Worm (Caenorhabditis elegans) whole organism, L1 larva: ENCODE measurements around the gene fis-1.
"Not testable (repeated sequence)": the region's sequence is repeated elsewhere in the genome, so short reads cannot be mapped to it uniquely, and the experiment has no call there.

Experiments used
- C04F5.9 ChIP-seq: sonication (generic microtip); optimal IDR thresholded peaks from 2 replicates; lab custom pipeline; 2016; ENCODE audit warnings: missing genetic modification characterization, missing compliant biosample characterization
- C34B4.2 ChIP-seq: sonication (generic microtip); optimal IDR thresholded peaks from 2 replicates; lab custom pipeline; 2017; ENCODE audit warnings: mild to moderate bottlenecking, missing genetic modification characterization, missing compliant biosample characterization
- blmp-1 ChIP-seq: fragments of 150-350 bp; optimal IDR thresholded peaks from 2 replicates; lab custom pipeline; 2014; ENCODE audit warnings: missing biosample characterization, missing genetic modification characterization
- ceh-8 ChIP-seq: fragments of 200-800 bp; sonication (Bioruptor generic); optimal IDR thresholded peaks from 2 replicates; lab custom pipeline; 2018; ENCODE audit warnings: mild to moderate bottlenecking, missing genetic modification characterization, moderate library complexity, missing compliant biosample characterization
- ceh-82 ChIP-seq, 3 experiments: fragments of 150-350 bp in 1 of 3; sonication (generic microtip) in 2 of 3; optimal IDR thresholded peaks; 2 replicates each; lab custom pipeline; 2014 to 2017; ENCODE audit warnings: missing biosample characterization in 3 of 3, missing genetic modification characterization in 3 of 3
- ceh-90 ChIP-seq: sonication (generic microtip); optimal IDR thresholded peaks from 2 replicates; lab custom pipeline; 2016; ENCODE audit warnings: missing genetic modification characterization, missing compliant biosample characterization
- dpl-1 ChIP-seq, 3 experiments: fragments of 150-350 bp in 2 of 3; sonication (generic microtip) in 1 of 3; optimal IDR thresholded peaks; 2 replicates each; lab custom pipeline; 2014 to 2017; ENCODE audit warnings: missing biosample characterization in 3 of 3, missing genetic modification characterization in 3 of 3, missing genetic modification reagents in 3 of 3
- efl-1 ChIP-seq, 4 experiments: fragments of 150-350 bp; optimal IDR thresholded peaks in 3 of 4; peaks in 1 of 4; 1 replicate in 1 of 4; 2 replicates in 3 of 4; lab custom pipeline; 2014; ENCODE audit warnings: missing biosample characterization in 2 of 4, missing genetic modification characterization in 2 of 4, missing genetic modification reagents in 2 of 4
- efl-3 ChIP-seq: fragments of 200-800 bp; sonication (Bioruptor generic); optimal IDR thresholded peaks from 2 replicates; lab custom pipeline; 2018; ENCODE audit warnings: mild to moderate bottlenecking, missing genetic modification characterization, missing compliant biosample characterization
- egl-13 ChIP-seq: sonication (generic microtip); optimal IDR thresholded peaks from 2 replicates; lab custom pipeline; 2016; ENCODE audit warnings: missing genotype, missing genetic modification reagents, missing genetic modification characterization, missing compliant biosample characterization
- egl-27 ChIP-seq, 2 experiments: fragments of 150-350 bp in 1 of 2; sonication (generic microtip); optimal IDR thresholded peaks; 3 replicates each; lab custom pipeline; 2017 to 2018; ENCODE audit warnings: missing biosample characterization in 2 of 2, missing genetic modification characterization in 2 of 2, missing genetic modification reagents in 2 of 2
- elt-2 ChIP-seq: sonication (generic microtip); optimal IDR thresholded peaks from 2 replicates; lab custom pipeline; 2016; ENCODE audit warnings: missing genetic modification characterization, mild to moderate bottlenecking, inconsistent platforms, missing compliant biosample characterization, missing genetic modification reagents
- elt-3 ChIP-seq, 6 experiments: fragments of 150-350 bp in 1 of 6; sonication (generic microtip); optimal IDR thresholded peaks; 2 replicates each; lab custom pipeline; 2017 to 2018; ENCODE audit warnings: missing biosample characterization in 6 of 6, missing genetic modification characterization in 6 of 6, inconsistent platforms in 1 of 6
- ets-5 ChIP-seq: fragments of 200-800 bp; sonication (Bioruptor generic); IDR thresholded peaks from 2 replicates; pipeline ENCODE4 v1.3.6; 2022; ENCODE audit warnings: missing genetic modification characterization, missing compliant biosample characterization
- fkh-10 ChIP-seq: sonication (generic microtip); optimal IDR thresholded peaks from 2 replicates; lab custom pipeline; 2017; ENCODE audit warnings: missing biosample characterization, missing genetic modification reagents, missing genetic modification characterization
- fkh-4 ChIP-seq: sonication (generic microtip); optimal IDR thresholded peaks from 2 replicates; lab custom pipeline; 2016; ENCODE audit warnings: missing compliant biosample characterization, missing genetic modification characterization, borderline replicate concordance
- fkh-8 ChIP-seq: sonication (generic microtip); optimal IDR thresholded peaks from 2 replicates; lab custom pipeline; 2016; ENCODE audit warnings: mild to moderate bottlenecking, missing genetic modification characterization, missing compliant biosample characterization
- hlh-17 ChIP-seq: fragments of 200-800 bp; sonication (Bioruptor generic); optimal IDR thresholded peaks from 2 replicates; lab custom pipeline; 2018; ENCODE audit warnings: missing genetic modification characterization, mild to moderate bottlenecking, missing compliant biosample characterization, moderate library complexity, borderline replicate concordance
- isw-1 ChIP-seq: fragments of 200-800 bp; sonication (Bioruptor generic); IDR thresholded peaks from 2 replicates; pipeline ENCODE4 v1.3.6; 2022; ENCODE audit warnings: missing genetic modification characterization, missing compliant biosample characterization
- lin-13 ChIP-seq: fragments of 150-350 bp; optimal IDR thresholded peaks from 2 replicates; lab custom pipeline; 2014; ENCODE audit warnings: missing biosample characterization, missing genetic modification reagents, missing genetic modification characterization
- lin-14 ChIP-seq: fragments of 200-800 bp; sonication (Bioruptor generic); optimal IDR thresholded peaks from 2 replicates; lab custom pipeline; 2018; ENCODE audit warnings: mild to moderate bottlenecking, missing genetic modification characterization, moderate library complexity, missing compliant biosample characterization
- lin-15B ChIP-seq: fragments of 150-350 bp; sonication (generic microtip); optimal IDR thresholded peaks from 3 replicates; lab custom pipeline; 2014; ENCODE audit warnings: missing biosample characterization, missing genetic modification characterization
- lin-35 ChIP-seq, 2 experiments: fragments of 150-350 bp; optimal IDR thresholded peaks; 2 replicates each; lab custom pipeline; 2014; ENCODE audit warnings: missing biosample characterization in 2 of 2, missing genetic modification characterization in 2 of 2, missing genetic modification reagents in 2 of 2
- lin-39 ChIP-seq: fragments of 150-350 bp; optimal IDR thresholded peaks from 2 replicates; lab custom pipeline; 2014; ENCODE audit warnings: missing biosample characterization, missing genetic modification reagents, missing genetic modification characterization
- mdl-1 ChIP-seq, 2 experiments: fragments of 150-350 bp; optimal IDR thresholded peaks; 2 replicates each; lab custom pipeline; 2014 to 2017; ENCODE audit warnings: missing biosample characterization in 2 of 2, missing genetic modification characterization in 2 of 2, inconsistent platforms in 1 of 2
- nhr-12 ChIP-seq: sonication (generic microtip); optimal IDR thresholded peaks from 2 replicates; lab custom pipeline; 2017; ENCODE audit warnings: missing biosample characterization, missing genetic modification characterization
- nhr-237 ChIP-seq: fragments of 150-350 bp; optimal IDR thresholded peaks from 2 replicates; lab custom pipeline; 2014; ENCODE audit warnings: missing biosample characterization, missing genetic modification characterization
- nhr-71 ChIP-seq: sonication (generic microtip); optimal IDR thresholded peaks from 2 replicates; lab custom pipeline; 2016; ENCODE audit warnings: mild to moderate bottlenecking, missing genetic modification characterization, moderate library complexity, missing compliant biosample characterization
- nhr-76 ChIP-seq: sonication (generic microtip); optimal IDR thresholded peaks from 2 replicates; lab custom pipeline; 2017; ENCODE audit warnings: missing biosample characterization, missing genetic modification characterization
- nhr-77 ChIP-seq: fragments of 150-350 bp; optimal IDR thresholded peaks from 2 replicates; lab custom pipeline; 2014; ENCODE audit warnings: missing biosample characterization, missing genetic modification characterization
- nhr-84 ChIP-seq: sonication (generic microtip); optimal IDR thresholded peaks from 2 replicates; lab custom pipeline; 2017; ENCODE audit warnings: missing biosample characterization, missing genetic modification characterization
- nhr-85 ChIP-seq: sonication (generic microtip); peaks from one replicate; lab custom pipeline; 2016; ENCODE audit warnings: missing genetic modification characterization, inconsistent platforms, missing compliant biosample characterization
- nhr-90 ChIP-seq: sonication (generic microtip); optimal IDR thresholded peaks from 2 replicates; lab custom pipeline; 2016; ENCODE audit warnings: mild to moderate bottlenecking, missing genetic modification characterization, missing compliant biosample characterization; ENCODE audit not compliant: poor library complexity
- skn-1 ChIP-seq: fragments of 150-350 bp; optimal IDR thresholded peaks from 2 replicates; lab custom pipeline; 2014; ENCODE audit warnings: missing biosample characterization, missing genetic modification characterization
- snu-23 ChIP-seq: sonication (generic microtip); optimal IDR thresholded peaks from 2 replicates; lab custom pipeline; 2016; ENCODE audit warnings: missing genetic modification characterization, missing compliant biosample characterization
- sox-4 ChIP-seq: sonication (generic microtip); optimal IDR thresholded peaks from 2 replicates; lab custom pipeline; 2016; ENCODE audit warnings: missing genetic modification characterization, missing compliant biosample characterization
- sptf-1 ChIP-seq: fragments of 150-350 bp; optimal IDR thresholded peaks from 2 replicates; lab custom pipeline; 2014; ENCODE audit warnings: missing biosample characterization, missing genetic modification characterization
- sup-37 ChIP-seq: fragments of 200-800 bp; sonication (Bioruptor generic); optimal IDR thresholded peaks from 2 replicates; lab custom pipeline; 2018; ENCODE audit warnings: mild to moderate bottlenecking, missing genetic modification characterization, missing compliant biosample characterization
- swsn-7 ChIP-seq: sonication (generic microtip); optimal IDR thresholded peaks from 2 replicates; lab custom pipeline; 2016; ENCODE audit warnings: missing genetic modification characterization, missing compliant biosample characterization
- tbx-2 ChIP-seq: sonication (generic microtip); optimal IDR thresholded peaks from 2 replicates; lab custom pipeline; 2016; ENCODE audit warnings: missing genetic modification characterization, missing compliant biosample characterization
- tlp-1 ChIP-seq: fragments of 150-350 bp; optimal IDR thresholded peaks from 2 replicates; lab custom pipeline; 2014; ENCODE audit warnings: missing biosample characterization, missing genetic modification characterization
- unc-130 ChIP-seq: fragments of 150-350 bp; optimal IDR thresholded peaks from 2 replicates; lab custom pipeline; 2017; ENCODE audit warnings: missing biosample characterization, missing genetic modification characterization, inconsistent platforms
- unc-98 ChIP-seq: fragments of 200-800 bp; sonication (Bioruptor generic); IDR thresholded peaks from 2 replicates; pipeline ENCODE4 v1.3.6; 2022; ENCODE audit warnings: missing genetic modification characterization, missing compliant biosample characterization
- zip-4 ChIP-seq: fragments of 200-800 bp; sonication (Bioruptor generic); optimal IDR thresholded peaks from 2 replicates; lab custom pipeline; 2018; ENCODE audit warnings: mild to moderate bottlenecking, missing genetic modification characterization, moderate library complexity, missing compliant biosample characterization
- ztf-11 ChIP-seq, 2 experiments: sonication (generic microtip); optimal IDR thresholded peaks; 2 replicates each; lab custom pipeline; 2016 to 2017; ENCODE audit warnings: missing genetic modification characterization in 2 of 2, missing biosample characterization in 1 of 2, missing compliant biosample characterization in 1 of 2

The fis-1 gene

DNA sequence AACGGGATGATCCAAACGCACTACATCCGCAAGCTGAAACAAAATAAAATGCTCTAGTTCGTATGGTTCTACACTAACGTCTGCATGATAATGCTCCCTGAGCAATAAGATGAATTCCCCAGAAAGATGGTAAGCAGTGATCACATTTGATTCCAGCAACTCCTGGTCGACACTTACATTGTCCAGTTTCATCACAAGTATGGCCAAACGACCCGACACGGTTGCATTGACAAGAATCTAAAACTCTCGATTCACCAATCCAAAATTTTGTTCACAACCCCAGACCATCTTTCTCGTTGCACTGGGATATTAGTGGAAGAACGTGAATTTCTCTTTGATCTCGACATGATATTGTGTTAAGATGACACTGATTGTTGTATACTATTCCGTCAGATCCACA lies 15.1 kb downstream of the fis-1 start:
- no peak for TF ChIP-seq fkh-10
- TF ChIP-seq egl-27 (tag; optimal IDR thresholded peaks at IDR 0.05; lab: Kevin White, UChicago): no peak
- no peak for TF ChIP-seq efl-3 (GFP tag; lab: Kevin White, UChicago)
- TF ChIP-seq ceh-8 (GFP tag; lab: Kevin White, UChicago): no peak
- no peak for TF ChIP-seq nhr-90
- TF ChIP-seq lin-15B (tag; lab: Kevin White, UChicago): no peak
- no peak for TF ChIP-seq ceh-90
- no peak for TF ChIP-seq nhr-12
- TF ChIP-seq nhr-76 (tag; lab: Kevin White, UChicago): no peak
- no peak for TF ChIP-seq lin-13
- TF ChIP-seq nhr-77: no peak
- TF ChIP-seq zip-4 (GFP tag; lab: Kevin White, UChicago): no peak
- no peak for TF ChIP-seq ztf-11 (tag; optimal IDR thresholded peaks at IDR 0.05; lab: Kevin White, UChicago)
- no peak for TF ChIP-seq efl-1 (optimal IDR thresholded peaks at IDR 0.05; lab: Kevin White, UChicago)
- TF ChIP-seq efl-1 (GFP tag; optimal IDR thresholded peaks at IDR 0.05 in 1 of 2; lab: Kevin White, UChicago): no peak
- TF ChIP-seq dpl-1 (GFP tag; optimal IDR thresholded peaks at IDR 0.05; lab: Kevin White, UChicago): no peak
- TF ChIP-seq nhr-85 (tag; lab: Kevin White, UChicago): no peak
- TF ChIP-seq nhr-237 (tag; lab: Kevin White, UChicago): no peak

DNA sequence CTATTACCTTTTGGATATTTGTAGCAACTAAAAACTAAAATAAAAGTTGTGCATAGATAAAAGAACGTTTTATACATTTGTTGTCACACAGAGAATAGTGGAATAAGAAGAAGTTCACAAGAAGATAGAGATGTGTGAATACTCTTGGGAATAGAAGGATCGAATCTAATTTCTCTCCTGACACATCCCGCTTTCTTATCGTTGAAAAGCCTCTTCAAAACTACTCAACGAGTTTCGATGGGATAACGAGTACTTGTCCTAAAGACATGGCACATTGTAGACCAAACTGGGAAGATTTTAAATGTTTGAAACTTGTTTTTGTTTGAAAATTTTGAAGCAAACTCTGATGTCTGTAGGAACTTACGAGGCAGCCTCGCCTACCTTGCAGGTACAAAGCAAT lies 17.5 kb downstream of the fis-1 start:
- no peak for TF ChIP-seq mdl-1 (tag; optimal IDR thresholded peaks at IDR 0.05; lab: Kevin White, UChicago)
- TF ChIP-seq sox-4 (tag; lab: Kevin White, UChicago): no peak
- TF ChIP-seq lin-14 (GFP tag; lab: Kevin White, UChicago): peak; percentile 47
- no peak for TF ChIP-seq hlh-17 (GFP tag; lab: Kevin White, UChicago)
- TF ChIP-seq unc-98 (GFP tag; lab: Robert Waterston, UW): no peak
- TF ChIP-seq lin-15B (tag; lab: Kevin White, UChicago): no peak
- TF ChIP-seq sptf-1 (tag; lab: Kevin White, UChicago): no peak
- no peak for TF ChIP-seq nhr-84
- no peak for TF ChIP-seq egl-13
- TF ChIP-seq fkh-10: peak; percentile 32
- TF ChIP-seq tlp-1 (tag; lab: Kevin White, UChicago): no peak

DNA sequence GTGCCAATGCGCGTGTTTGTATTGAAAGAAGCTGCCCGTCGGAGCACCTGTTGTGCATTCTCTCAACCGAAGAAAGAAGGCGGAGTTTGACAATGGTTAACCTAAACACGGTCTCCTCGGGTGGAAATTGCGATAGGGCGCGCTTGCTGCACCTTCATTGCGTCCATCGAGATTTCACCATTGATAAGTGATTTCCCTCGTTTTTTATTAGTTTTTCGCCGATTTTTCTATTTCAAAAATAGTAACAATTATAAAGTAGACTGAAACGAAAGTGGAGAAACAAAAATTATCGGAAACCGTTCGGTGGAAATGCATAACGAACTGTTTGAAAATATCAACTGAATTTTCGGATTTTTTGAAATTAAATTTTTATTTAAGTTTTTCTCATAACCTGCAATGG lies 20.1 kb downstream of the fis-1 start, which contains the start of gene agr-1:
TSS of gene agr-1 (minus strand) at position 101 of the 400 bp plus-strand sequence.
- not testable (repeated sequence) for TF ChIP-seq nhr-71; fkh-8; tbx-2 (tag; lab: Kevin White, UChicago)
- TF ChIP-seq, all 84 proteins: peak for 0; not testable (repeated sequence) for 84

DNA sequence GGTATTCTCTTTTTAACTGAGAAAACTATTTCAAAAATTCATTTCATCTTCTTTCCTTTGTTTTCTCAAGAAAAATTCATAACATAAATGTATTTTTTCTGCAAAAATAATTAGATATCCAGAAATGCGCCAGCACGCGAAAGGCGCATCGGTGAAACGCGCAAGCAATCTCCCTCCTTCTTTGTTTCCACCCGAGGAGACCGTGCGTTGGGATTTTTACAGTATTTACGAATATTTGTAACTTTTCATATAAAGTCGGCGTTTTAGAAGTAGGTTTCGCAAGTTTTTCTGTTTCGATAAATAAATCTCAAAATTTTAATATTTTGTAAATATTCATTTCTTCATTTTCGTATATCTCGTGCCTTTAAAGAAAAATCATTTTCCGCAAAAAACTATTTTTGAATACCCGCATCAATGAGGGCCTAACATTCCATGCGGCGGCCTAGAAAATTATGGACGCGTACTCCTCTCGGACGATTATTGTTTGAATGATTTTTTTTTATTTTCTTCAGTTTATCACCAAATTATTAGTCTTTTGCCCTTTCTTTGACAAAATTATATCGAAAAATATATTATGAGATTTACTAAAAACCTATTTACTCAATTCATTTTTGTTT lies 21.6 kb downstream of the fis-1 start, which contains the start of gene ssup-72:
TSS of gene ssup-72 (plus strand) at position 181 of the 617 bp plus-strand sequence.
- peak; percentile 86 for TF ChIP-seq fkh-4 (tag; lab: Kevin White, UChicago)
- TF ChIP-seq sup-37 (GFP tag; lab: Kevin White, UChicago): peak; percentile 45
- no peak for TF ChIP-seq C34B4.2 (tag; lab: Kevin White, UChicago)
- peak; percentile 80 for TF ChIP-seq swsn-7 (tag; lab: Kevin White, UChicago)
- peak; percentile 39 for TF ChIP-seq lin-15B (tag; lab: Kevin White, UChicago)
- TF ChIP-seq lin-39 (tag; lab: Kevin White, UChicago): no peak
- no peak for TF ChIP-seq ets-5
- peak; percentile 35 for TF ChIP-seq elt-2 (tag; lab: Kevin White, UChicago)
- TF ChIP-seq nhr-90: peak; percentile 87
- TF ChIP-seq nhr-76 (tag; lab: Kevin White, UChicago): no peak
- peak; percentile 86 for TF ChIP-seq egl-13
- peak; percentile 74 for TF ChIP-seq fkh-8
- TF ChIP-seq tbx-2 (tag; lab: Kevin White, UChicago): peak; percentile 84
- TF ChIP-seq unc-98 (GFP tag; lab: Robert Waterston, UW): no peak
- TF ChIP-seq snu-23: peak; percentile 84
- TF ChIP-seq efl-3 (GFP tag; lab: Kevin White, UChicago): peak; percentile 6
- TF ChIP-seq ceh-82 (tag; optimal IDR thresholded peaks at IDR 0.05; lab: Kevin White, UChicago): peak; percentile 18 to 61 (median 24)
- peak; percentile 25 for TF ChIP-seq blmp-1 (tag; lab: Kevin White, UChicago)
- TF ChIP-seq isw-1 (GFP tag; lab: Robert Waterston, UW): peak; percentile 50
- TF ChIP-seq elt-3 (tag; optimal IDR thresholded peaks at IDR 0.05; lab: Kevin White, UChicago): peak in 2 of 6 experiments; percentile 32 to 47
- TF ChIP-seq lin-35 (GFP tag; optimal IDR thresholded peaks at IDR 0.05; lab: Kevin White, UChicago): peak; percentile 84 to 91
- TF ChIP-seq skn-1 (tag; lab: Kevin White, UChicago): peak; percentile 45
- peak; percentile 54 for TF ChIP-seq C04F5.9 (tag; lab: Kevin White, UChicago)
- TF ChIP-seq unc-130 (tag; lab: Kevin White, UChicago): peak; percentile 76
